Worm (Caenorhabditis elegans): Measurements from ENCODE around the gene epg-5.

epg-5 gene

DNA sequence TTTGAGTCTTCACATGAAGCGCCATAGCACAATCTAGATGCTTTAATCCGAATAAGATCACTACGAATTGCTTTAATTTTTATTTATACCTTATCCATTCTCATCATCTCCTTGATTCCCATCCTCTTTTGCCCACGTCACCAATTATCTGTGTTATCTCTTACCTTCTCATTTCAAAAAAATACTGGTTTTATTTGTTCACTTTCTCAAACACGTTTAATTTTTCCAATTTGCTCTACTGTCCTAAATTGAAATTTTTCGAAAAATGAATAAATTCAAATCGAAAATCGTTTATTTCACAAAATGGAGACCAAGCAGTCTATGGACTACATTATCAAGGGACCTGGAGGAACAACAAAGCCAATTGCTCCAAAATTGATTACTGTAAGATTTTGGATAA, 12.7 kb upstream of the epg-5 start, which contains the start of gene F54H5.3:
TSS of gene F54H5.3 (plus strand) at position 301 of the 400 bp plus-strand sequence.
- no peak for TF ChIP-seq hnd-1 (tag; optimal IDR thresholded peaks at IDR 0.05)
- no peak for TF ChIP-seq sea-1 (GFP tag; conservative IDR thresholded peaks at IDR 0.05)
- TF ChIP-seq ceh-13 (GFP tag; optimal IDR thresholded peaks at IDR 0.05), result no peak
- no peak for TF ChIP-seq B0310.2 (tag; optimal IDR thresholded peaks at IDR 0.05)
- TF ChIP-seq hmbx-1 (tag; optimal IDR thresholded peaks at IDR 0.05), result no peak
- no peak for TF ChIP-seq F13C5.2 (tag; optimal IDR thresholded peaks at IDR 0.05)
- TF ChIP-seq ama-1 (optimal IDR thresholded peaks at IDR 0.05), result no peak
- TF ChIP-seq tbx-11 (GFP tag; IDR thresholded peaks at IDR 0.05), result no peak
- TF ChIP-seq pes-1 (GFP tag; IDR thresholded peaks at IDR 0.05), result no peak
- TF ChIP-seq tra-4 (tag; optimal IDR thresholded peaks at IDR 0.05), result no peak
- TF ChIP-seq tbx-37 (GFP tag; conservative IDR thresholded peaks at IDR 0.05), result no peak
- TF ChIP-seq hmg-4 (GFP tag; optimal IDR thresholded peaks at IDR 0.05), result no peak

DNA sequence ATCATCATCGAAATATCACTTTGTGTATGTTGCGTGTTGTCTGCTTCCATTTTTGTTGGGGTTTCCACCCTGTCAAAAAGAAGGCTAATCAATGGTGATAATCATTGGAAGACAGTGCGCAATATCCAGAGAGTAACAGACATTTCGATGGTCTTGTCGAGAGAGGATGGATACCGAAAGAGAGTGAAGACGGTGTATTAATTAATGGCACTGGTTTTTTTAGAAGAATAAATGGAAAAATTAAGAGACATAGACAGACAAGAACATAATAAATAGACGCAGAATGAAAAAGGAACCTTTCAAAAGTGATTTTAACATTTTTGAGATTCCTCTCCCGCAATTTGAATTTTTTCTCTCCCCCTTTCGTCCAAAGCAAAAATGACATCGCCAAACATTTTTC, 9.8 kb upstream of the epg-5 start:
- no peak for TF ChIP-seq tbx-37 (GFP tag; conservative IDR thresholded peaks at IDR 0.05)
- TF ChIP-seq ceh-13 (GFP tag; optimal IDR thresholded peaks at IDR 0.05), result no peak
- TF ChIP-seq B0310.2 (tag; optimal IDR thresholded peaks at IDR 0.05), result no peak
- TF ChIP-seq ets-7 (tag; optimal IDR thresholded peaks at IDR 0.05), result no peak
- no peak for TF ChIP-seq ceh-36 (tag; optimal IDR thresholded peaks at IDR 0.05)
- no peak for TF ChIP-seq scrt-1 (GFP tag; IDR thresholded peaks at IDR 0.05)
- no peak for TF ChIP-seq hmg-4 (GFP tag; optimal IDR thresholded peaks at IDR 0.05)
- no peak for TF ChIP-seq tra-4 (tag; optimal IDR thresholded peaks at IDR 0.05)
- TF ChIP-seq F13C5.2 (tag; optimal IDR thresholded peaks at IDR 0.05), result no peak
- no peak for TF ChIP-seq hmbx-1 (tag; optimal IDR thresholded peaks at IDR 0.05)
- no peak for TF ChIP-seq aly-1 (tag; optimal IDR thresholded peaks at IDR 0.05)
- no peak for TF ChIP-seq sea-1 (GFP tag; conservative IDR thresholded peaks at IDR 0.05)
- no peak for TF ChIP-seq flt-1 (GFP tag; IDR thresholded peaks at IDR 0.05)
- no peak for TF ChIP-seq tbx-11 (GFP tag; IDR thresholded peaks at IDR 0.05)
- no peak for TF ChIP-seq hnd-1 (tag; optimal IDR thresholded peaks at IDR 0.05)
- no peak for TF ChIP-seq ama-1 (optimal IDR thresholded peaks at IDR 0.05)
- no peak for TF ChIP-seq pes-1 (GFP tag; IDR thresholded peaks at IDR 0.05)

DNA sequence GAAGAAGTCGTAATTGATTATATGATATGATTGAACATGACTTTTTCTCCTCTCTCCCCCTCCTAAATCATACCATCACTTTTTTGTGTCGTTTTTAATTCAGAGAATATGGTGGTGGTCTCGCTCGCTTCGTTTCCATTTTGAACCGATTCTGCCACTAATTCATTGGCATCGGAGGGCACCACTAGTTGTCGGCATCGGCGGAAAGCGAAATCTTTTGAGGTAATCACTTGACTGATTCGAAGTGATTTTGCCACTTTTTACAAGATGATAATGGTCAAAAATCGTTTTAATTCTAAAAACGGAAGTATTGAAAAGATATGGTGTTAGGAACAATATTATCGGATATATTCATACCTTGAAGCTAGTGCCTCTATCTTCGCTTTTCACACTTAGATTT, 7.6 kb upstream of the epg-5 start, which contains the start of gene klf-3:
TSS of gene klf-3 (plus strand) at position 109 of the 400 bp plus-strand sequence.
- no peak for TF ChIP-seq ceh-36 (tag; optimal IDR thresholded peaks at IDR 0.05)
- no peak for TF ChIP-seq sea-1 (GFP tag; conservative IDR thresholded peaks at IDR 0.05)
- TF ChIP-seq F13C5.2 (tag; optimal IDR thresholded peaks at IDR 0.05), result no peak
- TF ChIP-seq ceh-13 (GFP tag; optimal IDR thresholded peaks at IDR 0.05), result no peak

DNA sequence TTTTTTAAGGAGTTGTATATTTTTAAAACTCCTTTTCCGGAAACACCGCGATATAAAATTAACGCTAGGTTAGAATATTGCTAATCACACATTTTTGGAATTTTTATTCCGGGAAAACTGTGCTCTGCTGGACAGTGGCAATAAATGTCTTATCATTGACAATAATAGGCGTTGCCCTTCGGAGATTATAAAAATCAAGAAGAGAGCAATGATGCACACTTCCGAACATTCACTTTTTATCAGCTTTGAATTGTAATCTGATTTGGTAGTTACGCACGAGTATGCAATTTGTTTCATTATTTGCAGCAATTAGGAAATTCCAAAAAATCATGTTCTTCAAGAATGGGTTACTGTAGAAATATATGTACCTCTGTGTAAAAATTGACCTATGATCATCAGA, 7.0 kb upstream of the epg-5 start:
- TF ChIP-seq tra-4 (tag; optimal IDR thresholded peaks at IDR 0.05), result no peak
- no peak for TF ChIP-seq hmbx-1 (tag; optimal IDR thresholded peaks at IDR 0.05)
- no peak for TF ChIP-seq B0310.2 (tag; optimal IDR thresholded peaks at IDR 0.05)
- no peak for TF ChIP-seq sea-1 (GFP tag; conservative IDR thresholded peaks at IDR 0.05)
- no peak for TF ChIP-seq scrt-1 (GFP tag; IDR thresholded peaks at IDR 0.05)
- TF ChIP-seq ceh-13 (GFP tag; optimal IDR thresholded peaks at IDR 0.05), result no peak
- no peak for TF ChIP-seq hmg-4 (GFP tag; optimal IDR thresholded peaks at IDR 0.05)
- no peak for TF ChIP-seq flt-1 (GFP tag; IDR thresholded peaks at IDR 0.05)
- TF ChIP-seq tbx-11 (GFP tag; IDR thresholded peaks at IDR 0.05), result no peak
- no peak for TF ChIP-seq hnd-1 (tag; optimal IDR thresholded peaks at IDR 0.05)
- no peak for TF ChIP-seq aly-1 (tag; optimal IDR thresholded peaks at IDR 0.05)
- no peak for TF ChIP-seq tbx-37 (GFP tag; conservative IDR thresholded peaks at IDR 0.05)

DNA sequence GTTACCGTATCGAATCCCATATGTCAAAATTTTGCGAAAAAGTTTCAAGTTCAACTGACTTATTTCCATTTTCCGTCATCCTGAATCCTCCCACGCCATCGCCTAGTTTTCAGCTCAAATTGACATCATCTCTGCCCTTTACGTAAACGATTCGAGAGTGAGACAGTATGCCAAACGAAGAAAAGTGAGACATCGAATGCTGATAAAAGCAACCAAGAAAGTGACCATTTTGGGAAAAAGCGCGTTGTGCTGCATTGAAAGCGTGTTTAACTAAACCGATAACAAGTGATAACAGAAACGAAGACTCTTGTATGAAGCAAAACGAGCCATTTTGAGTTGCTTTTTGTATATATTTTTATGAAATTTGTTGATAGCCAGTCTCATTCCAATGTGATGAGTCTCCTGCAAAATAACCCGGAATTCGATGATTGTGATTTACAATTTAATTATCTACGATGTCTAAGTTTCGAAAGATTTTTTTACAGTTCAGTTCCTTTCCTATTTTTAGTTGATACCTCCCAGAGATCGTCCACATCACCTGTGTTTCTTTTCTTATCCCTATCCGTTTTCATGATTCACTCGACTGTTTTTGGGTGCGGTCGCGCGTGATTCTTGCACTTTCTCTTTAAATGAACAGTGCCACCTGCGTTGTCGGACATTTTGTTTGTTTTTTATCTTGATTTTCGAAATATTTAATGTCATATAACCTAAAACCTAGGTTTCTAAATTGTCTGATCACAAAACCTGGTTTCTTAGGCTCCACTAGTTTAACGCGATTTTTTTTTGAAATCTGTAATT, 6.3 kb upstream of the epg-5 start:
- TF ChIP-seq ceh-36 (tag; optimal IDR thresholded peaks at IDR 0.05) (no peak), ama-1 (optimal IDR thresholded peaks at IDR 0.05) (no peak), hmg-4 (GFP tag; optimal IDR thresholded peaks at IDR 0.05) (no peak), ets-7 (tag; optimal IDR thresholded peaks at IDR 0.05) (no peak), F13C5.2 (tag; optimal IDR thresholded peaks at IDR 0.05) (no peak), hmbx-1 (tag; optimal IDR thresholded peaks at IDR 0.05) (no peak)

DNA sequence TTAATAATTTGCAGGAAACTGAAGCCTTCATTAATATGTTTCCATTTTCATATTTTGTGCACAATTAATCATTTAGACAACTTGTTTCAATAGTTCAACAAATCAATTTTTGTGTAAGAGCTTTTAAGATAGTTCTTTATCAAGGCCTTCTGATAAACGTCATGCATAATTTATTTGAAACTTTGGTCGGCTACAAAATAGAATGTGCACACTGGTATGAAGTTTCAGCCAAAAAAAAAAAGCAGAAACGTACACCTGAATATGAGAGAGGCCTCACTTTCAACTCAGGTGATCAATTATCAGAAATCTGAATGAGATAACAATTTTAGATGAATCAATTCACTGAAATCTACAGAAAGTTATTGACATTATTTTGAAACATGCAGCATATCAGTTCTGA, 5.3 kb upstream of the epg-5 start:
- no peak for TF ChIP-seq tbx-37 (GFP tag; conservative IDR thresholded peaks at IDR 0.05)
- no peak for TF ChIP-seq scrt-1 (GFP tag; IDR thresholded peaks at IDR 0.05)
- TF ChIP-seq tra-4 (tag; optimal IDR thresholded peaks at IDR 0.05), result no peak

DNA sequence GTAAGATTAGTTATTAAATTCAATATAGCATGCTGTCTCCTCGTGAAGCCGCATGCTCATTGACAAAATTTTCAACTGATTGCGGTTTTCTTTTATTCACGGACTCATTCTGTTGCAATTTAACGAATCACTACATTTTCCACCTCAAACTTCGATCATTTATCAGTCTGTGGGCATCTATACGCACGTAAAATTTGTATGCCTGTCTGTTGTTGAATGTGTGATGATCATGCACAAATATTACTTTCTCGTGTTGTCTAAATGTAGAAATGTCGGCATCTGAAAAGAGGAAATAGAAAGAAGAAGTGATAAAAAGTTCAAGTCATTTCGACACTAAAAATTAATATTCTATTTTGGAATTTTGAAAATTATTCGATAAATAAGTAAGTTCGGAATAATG, 3.4 kb upstream of the epg-5 start:
- TF ChIP-seq ama-1 (optimal IDR thresholded peaks at IDR 0.05) (no peak), hnd-1 (tag; optimal IDR thresholded peaks at IDR 0.05) (no peak), B0310.2 (tag; optimal IDR thresholded peaks at IDR 0.05) (no peak), pes-1 (GFP tag; IDR thresholded peaks at IDR 0.05) (no peak), hmg-4 (GFP tag; optimal IDR thresholded peaks at IDR 0.05) (no peak), sea-1 (GFP tag; conservative IDR thresholded peaks at IDR 0.05) (no peak), hmbx-1 (tag; optimal IDR thresholded peaks at IDR 0.05) (no peak), ceh-36 (tag; optimal IDR thresholded peaks at IDR 0.05) (no peak), ceh-13 (GFP tag; optimal IDR thresholded peaks at IDR 0.05) (no peak), ets-7 (tag; optimal IDR thresholded peaks at IDR 0.05) (no peak), F13C5.2 (tag; optimal IDR thresholded peaks at IDR 0.05) (no peak), aly-1 (tag; optimal IDR thresholded peaks at IDR 0.05) (no peak), tra-4 (tag; optimal IDR thresholded peaks at IDR 0.05) (no peak), tbx-37 (GFP tag; conservative IDR thresholded peaks at IDR 0.05) (no peak), tbx-11 (GFP tag; IDR thresholded peaks at IDR 0.05) (no peak), flt-1 (GFP tag; IDR thresholded peaks at IDR 0.05) (no peak), scrt-1 (GFP tag; IDR thresholded peaks at IDR 0.05) (no peak)

DNA sequence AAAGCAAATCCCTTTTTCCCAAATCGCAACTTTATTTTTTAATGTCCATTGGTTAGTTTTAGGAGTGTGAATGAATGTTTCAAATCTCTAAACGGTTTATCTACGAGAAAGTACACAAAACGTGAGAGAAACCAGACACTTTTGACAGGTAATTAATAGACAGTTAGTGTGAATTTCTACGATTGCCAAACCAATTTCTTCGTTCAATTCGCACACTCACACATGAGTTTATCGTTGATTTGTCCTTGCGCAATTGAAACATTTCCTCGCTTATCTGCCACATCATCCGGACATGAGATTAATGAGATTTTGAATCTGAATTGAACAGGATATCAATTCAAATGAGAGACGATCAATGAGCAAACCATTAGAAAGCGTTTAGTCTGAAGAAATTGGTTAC, 1.1 kb upstream of the epg-5 start:
- TF ChIP-seq hmbx-1 (tag; optimal IDR thresholded peaks at IDR 0.05), result no peak
- TF ChIP-seq tbx-11 (GFP tag; IDR thresholded peaks at IDR 0.05), result no peak
- no peak for TF ChIP-seq F13C5.2 (tag; optimal IDR thresholded peaks at IDR 0.05)
- TF ChIP-seq ceh-36 (tag; optimal IDR thresholded peaks at IDR 0.05), result no peak
- TF ChIP-seq aly-1 (tag; optimal IDR thresholded peaks at IDR 0.05), result no peak
- TF ChIP-seq ceh-13 (GFP tag; optimal IDR thresholded peaks at IDR 0.05), result no peak
- TF ChIP-seq tbx-37 (GFP tag; conservative IDR thresholded peaks at IDR 0.05), result no peak
- no peak for TF ChIP-seq pes-1 (GFP tag; IDR thresholded peaks at IDR 0.05)
- no peak for TF ChIP-seq ets-7 (tag; optimal IDR thresholded peaks at IDR 0.05)
- no peak for TF ChIP-seq sea-1 (GFP tag; conservative IDR thresholded peaks at IDR 0.05)
- TF ChIP-seq flt-1 (GFP tag; IDR thresholded peaks at IDR 0.05), result no peak
